Worm (Caenorhabditis elegans): ENCODE measurements around the gene rps-8.

ce11 chrIV:7294121-7294520 is 19.5 kb downstream of the rps-8 start, which contains the start of gene F42C5.5:
- no peak for TF ChIP-seq blmp-1 (tag; optimal IDR thresholded peaks at IDR 0.05)
- no peak for TF ChIP-seq pha-4 (tag; optimal IDR thresholded peaks at IDR 0.05)

All from whole organism, mixed stage, embryonic.